Worm (Caenorhabditis elegans): Measurements from ENCODE around the gene T24C2.3.

ce11 chrX:14577579-14578127 lies 34.3 kb downstream of the T24C2.3 start, which contains the start of gene let-4:
- TF ChIP-seq ztf-11 (tag; optimal IDR thresholded peaks at IDR 0.05) (no peak), daf-8 (GFP tag; IDR thresholded peaks at IDR 0.05) (no peak), nhr-25 (tag; optimal IDR thresholded peaks at IDR 0.05; ENCODE audit: borderline replicate concordance, insufficient read depth) (no peak)

All from whole organism, L4 larva.